Fruit fly (Drosophila melanogaster) whole organism, wandering third instar larva: ENCODE data around the gene CG14277.

Experiments
- Hr83 ChIP-seq: fragments of 200-300 bp; sonication (Bioruptor generic); optimal IDR thresholded peaks from 2 replicates; lab custom pipeline; 2016; ENCODE audit warnings: missing biosample characterization, mild to moderate bottlenecking, missing genetic modification characterization, moderate library complexity; ENCODE audit not compliant: poor library complexity, severe bottlenecking
- Mio ChIP-seq: sonication (Bioruptor generic); optimal IDR thresholded peaks from 2 replicates; lab custom pipeline; 2016; ENCODE audit warnings: missing biosample characterization, missing genetic modification characterization
- Myc ChIP-seq: fragments of >200 bp; optimal IDR thresholded peaks from 2 replicates; lab custom pipeline; 2017
- N ChIP-seq: fragments of >200 bp; optimal IDR thresholded peaks from 2 replicates; lab custom pipeline; 2018; ENCODE audit warnings: missing biosample characterization, missing external identifiers, missing genetic modification characterization
- fru ChIP-seq: fragments of 200-800 bp; sonication (Bioruptor generic); optimal IDR thresholded peaks from 3 replicates; lab custom pipeline; 2016; ENCODE audit warnings: missing biosample characterization, mild to moderate bottlenecking, missing genetic modification characterization
- sv ChIP-seq: fragments of 200-800 bp; sonication (Bioruptor generic); optimal IDR thresholded peaks from 3 replicates; lab custom pipeline; 2016; ENCODE audit warnings: missing biosample characterization, missing genetic modification characterization

- no peak for TF ChIP-seq Mio
- no peak for TF ChIP-seq N (GFP tag; lab: Kevin White, UChicago)
- TF ChIP-seq fru (GFP tag; lab: Kevin White, UChicago) = peak; percentile 78
- no peak for TF ChIP-seq Hr83
- TF ChIP-seq sv = peak; percentile 96
- TF ChIP-seq Myc = no peak
These were observed 50.0 kb downstream of the CG14277 start for dm6 chr2L:8292159-8292887.
